Worm (Caenorhabditis elegans) whole organism, dauer: ENCODE data around the gene spc-2.

Source experiments
- unc-62 ChIP-seq: sonication (generic microtip); optimal IDR thresholded peaks from 2 replicates; lab custom pipeline; 2017; ENCODE audit warnings: missing biosample characterization, missing genetic modification reagents, missing genetic modification characterization

Gene spc-2

ce11 chrIII:8181581-8181980, at the start of gene spc-2:
spc-2 (plus strand) TSS chrIII:8181881.
- TF ChIP-seq unc-62, result no peak

- no peak for TF ChIP-seq unc-62
Observed at ce11 chrIII:8132496-8132895, 49.2 kb upstream of the spc-2 start.

ce11 chrIII:8133346-8133745, 48.3 kb upstream of the spc-2 start, which contains the start of gene C14B9.2:
C14B9.2 (plus strand) TSS chrIII:8133665.
- TF ChIP-seq unc-62, result no peak

DNA sequence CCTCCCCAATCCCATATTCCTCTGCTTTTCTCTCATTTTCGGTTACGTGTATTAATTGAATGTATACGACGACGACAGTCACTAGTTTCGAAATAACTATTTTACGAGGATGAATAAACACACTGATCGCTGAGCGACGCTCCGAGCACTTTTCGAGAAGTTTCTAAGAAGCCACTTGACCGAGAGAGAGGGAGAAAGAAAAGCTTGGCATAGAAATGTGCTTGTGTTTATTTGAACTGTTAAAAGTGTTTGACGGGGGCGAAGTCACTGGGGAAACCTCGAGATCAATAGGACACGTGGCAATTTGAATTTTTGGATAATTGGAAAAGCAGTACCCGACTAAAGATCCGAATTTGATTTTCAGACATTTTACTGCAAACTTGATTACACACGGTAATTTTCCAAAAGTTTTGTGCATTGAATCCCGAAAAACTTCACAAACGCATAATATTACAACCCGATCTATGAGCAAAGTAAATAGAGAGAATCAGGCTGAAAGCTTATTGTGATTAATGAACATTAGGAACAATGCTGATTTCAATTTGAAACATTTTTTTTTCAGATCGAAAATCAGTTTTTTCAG, 45.1 kb upstream of the spc-2 start:
- TF ChIP-seq unc-62, result no peak

DNA sequence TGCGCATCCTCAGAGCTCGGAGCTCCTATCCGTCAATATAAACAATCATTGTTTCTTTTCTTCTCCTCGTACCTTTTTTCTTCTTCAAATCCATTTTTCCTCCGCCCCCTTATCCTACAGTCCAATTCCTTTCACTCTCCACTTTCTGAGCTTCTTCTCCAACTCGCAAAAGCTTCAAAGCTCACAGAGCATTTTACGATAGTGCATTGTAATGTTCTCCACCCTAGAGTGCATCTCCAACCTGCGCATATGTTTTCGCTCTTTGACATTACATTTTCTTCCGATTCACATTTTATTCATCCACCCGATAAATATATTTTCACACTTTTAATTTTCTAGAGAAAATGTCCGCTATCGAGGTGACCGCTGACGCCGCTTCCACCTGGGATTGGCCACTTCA, 43.9 kb upstream of the spc-2 start, which contains the start of gene hsp-12.2:
Gene hsp-12.2, plus strand, starts transcription at position 301 of the 400 bp plus-strand sequence.
- no peak for TF ChIP-seq unc-62

DNA sequence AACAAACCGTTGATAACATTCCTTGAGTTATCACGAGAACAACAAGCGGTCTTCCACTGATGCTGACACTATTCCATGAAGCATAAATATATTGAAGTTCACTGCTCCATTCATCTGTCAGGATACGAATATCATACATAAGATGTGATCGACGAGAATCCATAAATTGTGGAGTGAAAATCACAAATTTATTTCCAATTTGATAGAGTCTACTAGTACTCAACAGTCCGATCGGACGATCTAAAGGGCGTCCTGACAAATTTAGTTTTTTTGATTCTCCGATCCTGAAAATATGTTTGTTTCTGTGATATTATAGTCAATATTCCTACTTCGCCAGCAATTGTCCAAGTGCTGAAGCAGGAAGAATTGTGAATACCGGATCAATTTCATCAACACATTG, 39.5 kb upstream of the spc-2 start:
- no peak for TF ChIP-seq unc-62

- no peak for TF ChIP-seq unc-62
Observed at ce11 chrIII:8144574-8145065, 37.1 kb upstream of the spc-2 start, which contains the start of the genes C14B9.8 and mrpl-18. C14B9.8 (minus strand) TSS chrIII:8144629. mrpl-18 (plus strand) TSS chrIII:8145015.

DNA sequence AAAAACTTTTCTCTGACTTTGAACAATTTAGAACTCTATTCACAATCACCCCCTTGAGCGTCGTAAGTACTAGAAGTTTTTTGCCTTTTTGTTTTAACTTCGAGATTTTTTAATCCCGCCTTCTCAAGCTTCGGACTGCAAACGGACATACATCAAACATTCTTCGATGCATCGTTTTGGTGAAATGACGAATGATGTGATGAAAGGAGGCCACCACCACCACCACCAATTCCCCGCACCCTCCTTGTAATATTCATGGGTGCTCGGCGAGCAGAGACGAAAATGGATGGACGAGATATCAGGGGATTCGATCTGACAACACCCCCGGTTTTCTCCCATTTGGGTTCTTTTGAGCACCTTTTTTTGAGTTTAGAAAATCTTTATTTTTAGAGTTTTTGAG, 35.7 kb upstream of the spc-2 start:
- TF ChIP-seq unc-62, result no peak

DNA sequence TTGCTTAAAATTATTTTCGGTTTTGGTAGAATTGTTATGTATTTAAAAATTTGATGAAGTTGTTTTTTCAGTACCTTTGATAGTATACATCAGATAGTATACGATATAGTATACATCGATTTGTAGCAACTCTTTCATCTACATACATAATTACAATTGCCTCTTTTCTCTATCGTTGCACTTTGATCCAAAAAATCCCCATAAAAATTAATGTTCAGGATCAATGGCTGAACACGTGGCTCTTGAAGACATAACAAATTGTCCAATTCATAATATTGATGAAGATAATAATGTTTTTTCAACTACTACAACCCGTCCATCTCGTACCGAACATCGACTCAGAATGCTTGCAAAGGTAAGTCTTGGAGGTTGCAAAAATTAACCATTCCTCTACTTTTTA, 32.9 kb upstream of the spc-2 start, which contains the start of gene D2007.2:
Gene D2007.2, plus strand, starts transcription at position 213 of the 400 bp plus-strand sequence.
- no peak for TF ChIP-seq unc-62

ce11 chrIII:8154423-8154822, 27.3 kb upstream of the spc-2 start:
- no peak for TF ChIP-seq unc-62

DNA sequence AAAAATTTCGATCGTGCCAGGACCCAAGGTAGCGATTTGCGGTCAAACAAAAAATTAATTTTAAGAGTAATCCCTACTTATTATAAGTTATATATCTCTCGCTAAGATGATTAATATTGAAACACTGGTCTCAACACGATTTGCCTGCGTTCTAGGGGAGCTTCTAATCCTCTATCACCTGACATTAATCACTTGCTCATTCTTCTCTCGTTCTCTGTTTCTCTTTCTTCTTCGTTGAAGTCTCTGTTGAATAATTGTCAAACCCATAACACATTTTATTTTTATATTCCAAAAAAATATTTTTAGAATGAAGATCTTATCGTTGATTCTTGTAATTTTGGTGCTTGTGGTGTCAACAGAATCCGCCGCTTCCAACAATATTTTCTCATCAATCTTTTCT, 26.5 kb upstream of the spc-2 start, which contains the start of gene D2007.1:
Gene D2007.1, plus strand, starts transcription at position 301 of the 400 bp plus-strand sequence.
- no peak for TF ChIP-seq unc-62

DNA sequence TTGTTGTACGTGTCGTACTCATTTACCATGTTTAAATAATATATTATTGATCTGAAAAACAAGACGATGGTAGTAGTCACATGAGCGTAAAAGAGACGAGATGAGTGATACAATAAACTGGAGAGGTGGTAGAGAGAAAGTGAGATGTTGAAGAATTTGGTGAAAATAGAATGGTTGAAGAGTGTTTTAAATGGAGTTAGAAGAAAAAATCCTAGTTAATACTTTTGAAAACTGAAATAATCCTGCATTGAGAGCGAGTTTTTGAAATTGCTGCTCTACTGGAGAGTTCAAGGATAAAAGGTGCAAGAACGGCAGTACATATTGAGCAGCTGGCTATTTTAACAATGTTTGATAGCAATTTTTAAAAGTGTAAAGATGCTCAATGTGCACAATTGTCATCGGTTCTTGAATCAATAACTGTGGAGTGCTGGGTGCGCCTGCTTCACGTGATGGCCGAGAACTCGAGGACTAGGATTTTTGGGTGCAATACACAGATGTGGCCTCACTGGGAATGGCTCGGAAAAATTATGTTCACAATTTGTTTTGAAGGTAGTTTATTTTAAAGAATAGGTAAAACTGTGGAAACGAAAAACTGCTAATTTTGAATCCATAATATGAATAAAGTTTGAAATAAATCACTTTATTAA, 23.4 kb upstream of the spc-2 start, which contains the start of gene atg-13:
Gene atg-13, minus strand, starts transcription at position 51 of the 647 bp plus-strand sequence.
- no peak for TF ChIP-seq unc-62

ce11 chrIII:8161238-8161637, 20.4 kb upstream of the spc-2 start, which contains the start of gene inpp-5K:
inpp-5K (minus strand) TSS chrIII:8161338.
- no peak for TF ChIP-seq unc-62

- no peak for TF ChIP-seq unc-62
Observed at ce11 chrIII:8163283-8163682, 18.4 kb upstream of the spc-2 start, which contains the start of gene bath-42. bath-42 (minus strand) TSS chrIII:8163383.

DNA sequence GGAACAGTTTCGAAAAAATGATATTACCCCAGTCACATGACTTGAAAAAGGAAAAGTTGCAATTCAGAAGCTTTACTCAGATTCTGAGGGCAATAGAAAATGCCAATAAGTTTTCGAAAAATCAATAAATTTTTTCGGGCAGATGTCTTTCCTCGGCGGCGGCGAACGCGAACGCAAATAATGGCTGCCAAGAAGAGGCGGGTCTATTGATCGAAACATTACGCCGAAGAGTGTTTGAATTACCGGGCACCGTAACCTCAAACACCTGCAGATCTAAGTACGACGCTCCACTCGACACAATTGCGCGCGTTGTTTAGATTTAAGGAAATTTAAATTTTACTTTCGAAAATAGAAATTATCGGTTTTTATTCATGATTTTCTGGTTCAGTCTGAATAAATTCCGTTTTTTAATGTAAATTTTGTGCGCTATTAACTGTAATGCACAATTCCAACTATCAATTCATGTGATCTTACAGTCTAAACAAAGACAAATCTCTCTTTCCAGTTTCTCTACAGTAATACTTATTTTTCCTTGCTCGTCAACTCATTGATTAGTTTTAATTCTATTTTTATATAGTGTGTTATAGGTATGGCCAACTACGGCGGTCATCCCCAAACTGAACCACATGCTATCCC, 17.8 kb upstream of the spc-2 start, which contains the start of gene prp-8:
Gene prp-8, plus strand, starts transcription at position 586 of the 636 bp plus-strand sequence.
- TF ChIP-seq unc-62, result no peak

ce11 chrIII:8164771-8165170, 16.9 kb upstream of the spc-2 start:
- no peak for TF ChIP-seq unc-62

DNA sequence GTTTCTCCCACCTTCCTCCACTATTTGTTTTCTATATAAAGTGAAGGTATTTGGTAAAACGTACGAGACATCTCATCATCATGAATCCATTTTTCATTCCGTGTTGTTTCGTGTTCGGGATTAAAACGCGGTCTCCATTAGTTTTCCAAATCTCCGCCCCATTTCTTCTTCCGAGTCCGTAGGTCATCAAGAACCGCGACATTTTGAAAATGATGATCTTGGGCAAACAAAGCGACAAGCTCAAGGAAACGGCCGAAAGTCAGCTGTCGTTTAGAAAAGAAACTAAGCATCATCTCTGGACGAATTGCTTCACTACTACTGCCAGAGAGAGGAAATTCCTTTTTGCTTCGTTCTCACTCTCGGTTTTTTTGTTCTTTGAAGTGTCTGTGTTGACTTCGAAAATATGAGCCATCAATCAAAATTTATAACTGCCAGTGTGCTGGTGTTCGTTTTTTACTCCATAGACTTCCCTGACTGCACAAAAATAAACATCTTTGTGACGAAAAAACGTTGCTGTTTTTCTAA, 9.0 kb upstream of the spc-2 start:
- TF ChIP-seq unc-62, result no peak
